Fruit fly (Drosophila melanogaster) whole organism, embryonic: ENCODE data around the gene CG42795.

ENCODE experiments used
- B-H2 ChIP-seq: fragments of 200-800 bp; sonication (Bioruptor generic); optimal IDR thresholded peaks from 2 replicates; lab custom pipeline; 2018; ENCODE audit warnings: missing biosample characterization, mild to moderate bottlenecking, missing genetic modification characterization
- CG10274 ChIP-seq: fragments of 200-800 bp; sonication (Bioruptor generic); optimal IDR thresholded peaks from 3 replicates; lab custom pipeline; 2017; ENCODE audit warnings: missing biosample characterization, mild to moderate bottlenecking, missing genetic modification characterization
- CG10565 ChIP-seq: fragments of 200-800 bp; sonication (Bioruptor generic); optimal IDR thresholded peaks from 3 replicates; lab custom pipeline; 2016; ENCODE audit warnings: missing biosample characterization, mild to moderate bottlenecking, missing genetic modification characterization
- CG11456 ChIP-seq: fragments of 200-800 bp; sonication (Bioruptor generic); IDR thresholded peaks from 3 replicates; pipeline ENCODE4 v1.3.6; 2022; ENCODE audit warnings: missing biosample characterization, missing genetic modification characterization
- CG11696 ChIP-seq: fragments of 200-800 bp; sonication (Bioruptor generic); IDR thresholded peaks from 2 replicates; pipeline ENCODE4 v1.3.6; 2022; ENCODE audit warnings: missing biosample characterization, missing genetic modification characterization
- CG12104 ChIP-seq: fragments of 200-800 bp; sonication (Bioruptor generic); optimal IDR thresholded peaks from 3 replicates; lab custom pipeline; 2016; ENCODE audit warnings: missing biosample characterization, missing genetic modification characterization
- CG13123 ChIP-seq: fragments of 200-800 bp; sonication (Bioruptor generic); optimal IDR thresholded peaks from 2 replicates; lab custom pipeline; 2016; ENCODE audit warnings: missing biosample characterization, missing genetic modification characterization
- CG16815 ChIP-seq: fragments of 200-800 bp; sonication (Bioruptor generic); optimal IDR thresholded peaks from 3 replicates; lab custom pipeline; 2017; ENCODE audit warnings: missing biosample characterization, mild to moderate bottlenecking, missing genetic modification characterization
- CG2875 ChIP-seq: fragments of 200-800 bp; sonication (Bioruptor generic); optimal IDR thresholded peaks from 2 replicates; lab custom pipeline; 2017; ENCODE audit warnings: missing biosample characterization, mild to moderate bottlenecking, missing genetic modification characterization, missing genetic modification reagents
- CG31365 ChIP-seq: fragments of 200-800 bp; sonication (Bioruptor generic); optimal IDR thresholded peaks from 2 replicates; lab custom pipeline; 2018; ENCODE audit warnings: missing biosample characterization, mild to moderate bottlenecking, missing genetic modification characterization
- CG3726 ChIP-seq: fragments of 200-800 bp; sonication (Bioruptor generic); IDR thresholded peaks from 3 replicates; pipeline ENCODE4, ENCODE4 v1.3.6; 2022; ENCODE audit warnings: missing biosample characterization, missing genetic modification characterization
- CG4404 ChIP-seq: fragments of 200-800 bp; sonication (Bioruptor generic); IDR thresholded peaks from 2 replicates; pipeline ENCODE4 v1.3.6; 2022; ENCODE audit warnings: missing biosample characterization, missing genetic modification characterization
- CG4820 ChIP-seq: fragments of 200-800 bp; sonication (Bioruptor generic); optimal IDR thresholded peaks from 3 replicates; lab custom pipeline; 2016; ENCODE audit warnings: missing biosample characterization, missing genetic modification characterization
- D19B ChIP-seq: fragments of 200-800 bp; sonication (Bioruptor generic); optimal IDR thresholded peaks from 2 replicates; lab custom pipeline; 2017; ENCODE audit warnings: missing biosample characterization, mild to moderate bottlenecking, missing genetic modification characterization
- Dll ChIP-seq: fragments of 200-800 bp; sonication (Bioruptor generic); IDR thresholded peaks from 4 replicates; pipeline ENCODE4 v1.3.6; 2022; ENCODE audit warnings: missing biosample characterization, missing genetic modification characterization; ENCODE audit not compliant: partially characterized antibody
- ERR ChIP-seq: fragments of 200-800 bp; sonication (Bioruptor generic); optimal IDR thresholded peaks from 2 replicates; lab custom pipeline; 2016; ENCODE audit warnings: missing biosample characterization, missing genetic modification characterization
- HmgD ChIP-seq: fragments of 200-800 bp; sonication (Bioruptor generic); optimal IDR thresholded peaks from 3 replicates; lab custom pipeline; 2016; ENCODE audit warnings: missing biosample characterization, missing genetic modification characterization
- Lpt ChIP-seq: fragments of >200 bp; optimal IDR thresholded peaks from 2 replicates; lab custom pipeline; 2018; ENCODE audit warnings: missing biosample characterization, missing genetic modification characterization
- Opbp ChIP-seq: fragments of 200-800 bp; sonication (Bioruptor generic); IDR thresholded peaks from 3 replicates; pipeline ENCODE4 v1.3.6; 2022; ENCODE audit warnings: missing biosample characterization, missing genetic modification characterization; ENCODE audit not compliant: partially characterized antibody
- Side ChIP-seq: fragments of 200-800 bp; sonication (Bioruptor generic); optimal IDR thresholded peaks from 2 replicates; lab custom pipeline; 2016; ENCODE audit warnings: missing biosample characterization, missing genetic modification characterization
- Stat92E ChIP-seq, 3 experiments: fragments of >200 bp in 2 of 3; fragments of 200-800 bp in 1 of 3; sonication (Bioruptor generic) in 1 of 3; optimal IDR thresholded peaks; 2 replicates each; lab custom pipeline; 2017 to 2019; ENCODE audit warnings: missing biosample characterization in 3 of 3, missing genetic modification characterization in 3 of 3, mild to moderate bottlenecking in 1 of 3, moderate library complexity in 1 of 3
- amos ChIP-seq: fragments of 200-800 bp; sonication (Bioruptor generic); IDR thresholded peaks from 2 replicates; pipeline ENCODE4 v1.3.6; 2022; ENCODE audit warnings: missing biosample characterization, missing genetic modification characterization; ENCODE audit not compliant: partially characterized antibody
- ase ChIP-seq: fragments of 200-800 bp; sonication (Bioruptor generic); IDR thresholded peaks from 3 replicates; pipeline ENCODE4 v1.3.6; 2022; ENCODE audit warnings: missing biosample characterization, missing genetic modification characterization
- ash1 ChIP-seq: fragments of 200-800 bp; sonication (Bioruptor generic); optimal IDR thresholded peaks from 2 replicates; lab custom pipeline; 2018; ENCODE audit warnings: missing biosample characterization, mild to moderate bottlenecking, missing genetic modification characterization
- chn ChIP-seq: fragments of 200-800 bp; sonication (Bioruptor generic); optimal IDR thresholded peaks from 2 replicates; lab custom pipeline; 2016; ENCODE audit warnings: missing biosample characterization, missing genetic modification characterization
- corto ChIP-seq: fragments of 200-800 bp; sonication (Bioruptor generic); optimal IDR thresholded peaks from 2 replicates; lab custom pipeline; 2016; ENCODE audit warnings: missing biosample characterization, mild to moderate bottlenecking, missing genetic modification characterization, moderate library complexity
- croc ChIP-seq: fragments of 200-800 bp; sonication (Bioruptor generic); conservative IDR thresholded peaks from 3 replicates; pipeline ENCODE4 v1.3.6; 2022; ENCODE audit warnings: missing biosample characterization, missing genetic modification characterization
- crol ChIP-seq: fragments of 200-800 bp; sonication (Bioruptor generic); IDR thresholded peaks from 2 replicates; pipeline ENCODE4 v1.3.6; 2022; ENCODE audit warnings: missing biosample characterization, missing genetic modification characterization
- dan ChIP-seq: fragments of 200-800 bp; sonication (Bioruptor generic); IDR thresholded peaks from 2 replicates; pipeline ENCODE4 v1.3.6; 2022; ENCODE audit warnings: missing biosample characterization, missing genetic modification characterization
- dati ChIP-seq: fragments of 200-800 bp; sonication (Bioruptor generic); IDR thresholded peaks from 2 replicates; pipeline ENCODE4 v1.3.6; 2022; ENCODE audit warnings: missing biosample characterization, missing genetic modification characterization
- dmrt11E ChIP-seq: fragments of 200-800 bp; sonication (Bioruptor generic); optimal IDR thresholded peaks from 3 replicates; lab custom pipeline; 2018; ENCODE audit warnings: missing biosample characterization, mild to moderate bottlenecking, missing genetic modification characterization, moderate library complexity
- eve ChIP-seq, 2 experiments: fragments of >200 bp; optimal IDR thresholded peaks; 2 replicates each; lab custom pipeline; 2017; ENCODE audit warnings: missing biosample characterization in 2 of 2, missing genetic modification characterization in 2 of 2
- fd3F ChIP-seq: fragments of 200-800 bp; sonication (Bioruptor generic); optimal IDR thresholded peaks from 2 replicates; lab custom pipeline; 2018; ENCODE audit warnings: missing biosample characterization, mild to moderate bottlenecking, missing genetic modification characterization, moderate library complexity
- ftz-f1 ChIP-seq: fragments of 200-800 bp; sonication (Bioruptor generic); optimal IDR thresholded peaks from 2 replicates; lab custom pipeline; 2016; ENCODE audit warnings: missing biosample characterization, missing genetic modification characterization
- hkb ChIP-seq, 2 experiments: fragments of 200-800 bp in 1 of 2; fragments of >200 bp in 1 of 2; sonication (Bioruptor generic) in 1 of 2; IDR thresholded peaks in 1 of 2; optimal IDR thresholded peaks in 1 of 2; 2 replicates each; pipeline versions ENCODE4 v1.3.6 to Lab custom; 2017 to 2022; ENCODE audit warnings: missing biosample characterization in 1 of 2, missing genetic modification characterization in 1 of 2
- ind ChIP-seq: fragments of 200-800 bp; sonication (Bioruptor generic); optimal IDR thresholded peaks from 3 replicates; lab custom pipeline; 2016; ENCODE audit warnings: missing biosample characterization, missing genetic modification characterization
- jigr1 ChIP-seq: fragments of 200-800 bp; sonication (Bioruptor generic); IDR thresholded peaks from 3 replicates; pipeline ENCODE4 v1.3.6; 2022; ENCODE audit warnings: missing biosample characterization, missing genetic modification characterization
- kah ChIP-seq: fragments of 200-800 bp; sonication (Bioruptor generic); optimal IDR thresholded peaks from 2 replicates; lab custom pipeline; 2018; ENCODE audit warnings: missing biosample characterization, mild to moderate bottlenecking, missing genetic modification characterization
- kni ChIP-seq: fragments of 200-800 bp; sonication (Bioruptor generic); optimal IDR thresholded peaks from 3 replicates; lab custom pipeline; 2017; ENCODE audit warnings: mild to moderate bottlenecking, missing biosample characterization, missing genetic modification reagents, missing genetic modification characterization
- nau ChIP-seq: fragments of 200-800 bp; sonication (Bioruptor generic); optimal IDR thresholded peaks from 3 replicates; lab custom pipeline; 2017; ENCODE audit warnings: missing biosample characterization, mild to moderate bottlenecking, missing genetic modification characterization, missing genetic modification reagents
- nerfin-2 ChIP-seq: fragments of 200-800 bp; sonication (Bioruptor generic); IDR thresholded peaks from 2 replicates; pipeline ENCODE4 v1.3.6; 2022; ENCODE audit warnings: missing biosample characterization, missing genetic modification characterization; ENCODE audit not compliant: partially characterized antibody
- otp ChIP-seq: fragments of 200-800 bp; sonication (Bioruptor generic); IDR thresholded peaks from 3 replicates; pipeline ENCODE4, ENCODE4 v1.3.6; 2022; ENCODE audit warnings: missing biosample characterization, missing genetic modification characterization
- peb ChIP-seq: fragments of 200-800 bp; sonication (Bioruptor generic); IDR thresholded peaks from 2 replicates; pipeline ENCODE4 v1.3.6; 2022; ENCODE audit warnings: missing biosample characterization, missing genetic modification characterization
- pum ChIP-seq: fragments of 200-800 bp; sonication (Bioruptor generic); optimal IDR thresholded peaks from 2 replicates; lab custom pipeline; 2016; ENCODE audit warnings: missing biosample characterization, missing genetic modification characterization
- rib ChIP-seq: fragments of 200-800 bp; sonication (Bioruptor generic); IDR thresholded peaks from 2 replicates; pipeline ENCODE4 v1.3.6; 2022; ENCODE audit warnings: missing biosample characterization, missing genetic modification characterization
- so ChIP-seq: fragments of 200-800 bp; sonication (Bioruptor generic); IDR thresholded peaks from 3 replicates; pipeline ENCODE4 v1.3.6; 2022; ENCODE audit warnings: missing biosample characterization, missing genetic modification characterization
- ssp ChIP-seq: fragments of 200-800 bp; sonication (Bioruptor generic); IDR thresholded peaks from 2 replicates; pipeline ENCODE4 v1.3.6; 2022; ENCODE audit warnings: missing biosample characterization, missing genetic modification characterization
- stwl ChIP-seq: fragments of 200-800 bp; sonication (Bioruptor generic); optimal IDR thresholded peaks from 3 replicates; lab custom pipeline; 2018; ENCODE audit warnings: missing biosample characterization, mild to moderate bottlenecking, missing genetic modification characterization, moderate library complexity
- trh ChIP-seq: fragments of 200-800 bp; sonication (Bioruptor generic); optimal IDR thresholded peaks from 2 replicates; lab custom pipeline; 2016; ENCODE audit warnings: missing biosample characterization, missing genetic modification characterization
- zen ChIP-seq: fragments of 200-800 bp; sonication (Bioruptor generic); optimal IDR thresholded peaks from 3 replicates; lab custom pipeline; 2018; ENCODE audit warnings: missing biosample characterization, mild to moderate bottlenecking, missing genetic modification characterization, moderate library complexity

CG42795 gene

DNA sequence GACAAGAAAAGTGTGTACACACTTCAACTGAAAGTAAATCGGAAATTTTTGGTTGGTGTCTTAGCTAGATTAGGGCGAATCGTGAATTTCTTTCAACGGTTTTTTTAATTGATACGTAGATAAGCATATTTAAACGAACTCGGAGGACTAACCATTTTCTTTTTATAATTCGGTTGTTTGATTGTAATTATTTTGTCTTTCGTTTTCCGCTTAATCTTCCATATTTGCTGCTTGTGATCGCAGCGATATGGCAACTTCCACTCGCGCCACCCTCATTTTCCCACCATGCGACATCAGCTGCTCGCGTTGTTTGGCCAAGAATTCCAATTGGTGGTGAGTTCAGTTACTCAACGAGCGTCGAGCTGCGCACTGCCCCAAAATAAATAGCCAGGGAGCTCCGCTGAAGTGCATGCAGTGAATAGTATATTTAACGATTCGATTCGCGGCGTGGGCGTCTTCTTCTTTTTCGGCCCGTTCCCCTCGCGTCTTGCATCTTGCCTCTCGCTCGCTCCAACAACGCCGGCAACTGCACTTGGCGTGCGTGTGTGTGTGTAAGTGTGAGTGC, 38.6 kb downstream of the CG42795 start, which contains the start of gene Nuak (continued):
- TF ChIP-seq stwl (tag; lab: Kevin White, UChicago) (peak; percentile 94), pum (GFP tag; lab: Kevin White, UChicago) (peak; percentile 95), jigr1 (GFP tag; lab: Robert Waterston, UW) (no peak), Opbp (GFP tag; lab: Robert Waterston, UW) (no peak), CG12104 (GFP tag; lab: Kevin White, UChicago) (peak; percentile 71), dati (GFP tag; lab: Robert Waterston, UW) (no peak), ftz-f1 (GFP tag; lab: Kevin White, UChicago) (peak; percentile 33), crol (GFP tag; lab: Robert Waterston, UW) (no peak), corto (peak; percentile 54), Dll (no peak), CG16815 (peak; percentile 84), eve (GFP tag; optimal IDR thresholded peaks at IDR 0.05; lab: Kevin White, UChicago) (no peak), kni (GFP tag; lab: Kevin White, UChicago) (peak; percentile 22), CG13123 (GFP tag; lab: Kevin White, UChicago) (peak; percentile 84), chn (GFP tag; lab: Kevin White, UChicago) (peak; percentile 94), Side (peak; percentile 91), ind (GFP tag; lab: Kevin White, UChicago) (peak; percentile 95), ssp (GFP tag; lab: Robert Waterston, UW) (no peak), ERR (GFP tag; lab: Kevin White, UChicago) (peak; percentile 80), ase (GFP tag; lab: Robert Waterston, UW) (no peak), zen (peak; percentile 81), amos (no peak), CG11456 (GFP tag; lab: Robert Waterston, UW) (no peak), rib (GFP tag; lab: Robert Waterston, UW) (no peak), nerfin-2 (GFP tag; lab: Robert Waterston, UW) (no peak), CG31365 (tag; lab: Kevin White, UChicago) (no peak), CG4820 (GFP tag; lab: Kevin White, UChicago) (peak; percentile 82), Lpt (GFP tag; lab: Kevin White, UChicago) (no peak), CG10565 (peak; percentile 60), nau (GFP tag; lab: Kevin White, UChicago) (peak; percentile 61), CG4404 (GFP tag; lab: Robert Waterston, UW) (no peak), CG2875 (GFP tag; lab: Kevin White, UChicago) (peak; percentile 74), dan (GFP tag; lab: Robert Waterston, UW) (no peak), dmrt11E (tag; lab: Kevin White, UChicago) (peak; percentile 73), trh (GFP tag; lab: Kevin White, UChicago) (peak; percentile 94), hkb (optimal IDR thresholded peaks at IDR 0.05; lab: Kevin White, UChicago) (peak; percentile 84), hkb (GFP tag; IDR thresholded peaks at IDR 0.05; lab: Robert Waterston, UW) (no peak), kah (GFP tag; lab: Kevin White, UChicago) (peak; percentile 49), otp (GFP tag; lab: Robert Waterston, UW) (no peak), fd3F (peak; percentile 83), CG10274 (GFP tag; lab: Kevin White, UChicago) (peak; percentile 22), CG11696 (GFP tag; lab: Robert Waterston, UW) (no peak), D19B (GFP tag; lab: Kevin White, UChicago) (peak; percentile 37), so (GFP tag; lab: Robert Waterston, UW) (no peak), peb (GFP tag; lab: Robert Waterston, UW) (no peak), CG3726 (GFP tag; lab: Robert Waterston, UW) (no peak), HmgD (peak; percentile 88), B-H2 (GFP tag; lab: Kevin White, UChicago) (peak; percentile 91), croc (GFP tag; lab: Robert Waterston, UW) (peak; percentile 71), Stat92E (GFP tag; optimal IDR thresholded peaks at IDR 0.05; lab: Kevin White, UChicago) (peak in 1 of 3 experiments; percentile 81), ash1 (GFP tag; lab: Kevin White, UChicago) (no peak)
